Worm (Caenorhabditis elegans) whole organism, young adult: ENCODE measurements around the gene fbxa-1.

Source experiments
- B0261.1 ChIP-seq: sonication (generic microtip); optimal IDR thresholded peaks from 2 replicates; lab custom pipeline; 2016; ENCODE audit warnings: mild to moderate bottlenecking, missing genetic modification characterization, moderate library complexity, missing compliant biosample characterization
- C06A6.2 ChIP-seq: fragments of 200-800 bp; sonication (Bioruptor generic); conservative IDR thresholded peaks from 2 replicates; pipeline ENCODE4 v1.3.6; 2022; ENCODE audit warnings: missing genetic modification characterization, missing compliant biosample characterization
- F49E8.2 ChIP-seq: sonication (generic microtip); optimal IDR thresholded peaks from 3 replicates; lab custom pipeline; 2017; ENCODE audit warnings: missing genetic modification characterization, mild to moderate bottlenecking, missing compliant biosample characterization, antibody characterized with exemption, moderate library complexity; ENCODE audit not compliant: insufficient read depth
- F57C9.4 ChIP-seq: sonication (generic microtip); optimal IDR thresholded peaks from 2 replicates; lab custom pipeline; 2017; ENCODE audit warnings: mild to moderate bottlenecking, missing genetic modification characterization, missing compliant biosample characterization
- T07F8.4 ChIP-seq: sonication (generic microtip); optimal IDR thresholded peaks from 2 replicates; lab custom pipeline; 2016; ENCODE audit warnings: mild to moderate bottlenecking, missing genetic modification characterization, moderate library complexity, missing compliant biosample characterization
- Y56A3A.18 ChIP-seq: fragments of 200-800 bp; sonication (Bioruptor generic); IDR thresholded peaks from 2 replicates; pipeline ENCODE4 v1.3.6; 2022; ENCODE audit warnings: missing genetic modification reagents, missing genetic modification characterization, missing compliant biosample characterization
- ZK185.1 ChIP-seq: sonication (generic microtip); optimal IDR thresholded peaks from 2 replicates; lab custom pipeline; 2016; ENCODE audit warnings: mild to moderate bottlenecking, missing genetic modification characterization, missing compliant biosample characterization; ENCODE audit not compliant: poor library complexity, severe bottlenecking
- aptf-2 ChIP-seq: fragments of 200-800 bp; sonication (Bioruptor generic); conservative IDR thresholded peaks from 2 replicates; pipeline ENCODE4 v1.3.6; 2022; ENCODE audit warnings: missing genetic modification reagents, missing genetic modification characterization, missing compliant biosample characterization
- attf-3 ChIP-seq: fragments of 200-800 bp; sonication (Bioruptor generic); conservative IDR thresholded peaks from 2 replicates; pipeline ENCODE4 v1.3.6; 2022; ENCODE audit warnings: missing genetic modification reagents, missing genetic modification characterization, missing compliant biosample characterization
- bed-1 ChIP-seq: fragments of 200-800 bp; sonication (Bioruptor generic); IDR thresholded peaks from 2 replicates; pipeline ENCODE4 v1.3.6; 2022; ENCODE audit warnings: missing genetic modification reagents, missing genetic modification characterization, missing compliant biosample characterization
- ccch-3 ChIP-seq: fragments of 200-800 bp; sonication (Bioruptor generic); optimal IDR thresholded peaks from 2 replicates; lab custom pipeline; 2018; ENCODE audit warnings: mild to moderate bottlenecking, missing genetic modification characterization, missing compliant biosample characterization
- cebp-1 ChIP-seq, 2 experiments: fragments of 200-800 bp in 1 of 2; sonication (Bioruptor generic) in 1 of 2; sonication (generic microtip) in 1 of 2; IDR thresholded peaks in 1 of 2; optimal IDR thresholded peaks in 1 of 2; 2 replicates each; pipeline versions ENCODE4 v1.3.6 to Lab custom; 2017 to 2022; ENCODE audit warnings: missing compliant biosample characterization in 2 of 2, missing genetic modification characterization in 2 of 2, mild to moderate bottlenecking in 1 of 2, missing genetic modification reagents in 1 of 2, moderate library complexity in 1 of 2
- ceh-79 ChIP-seq: sonication (generic microtip); optimal IDR thresholded peaks from 2 replicates; lab custom pipeline; 2017; ENCODE audit warnings: mild to moderate bottlenecking, missing genetic modification characterization, missing compliant biosample characterization
- dpl-1 ChIP-seq: fragments of 150-350 bp; optimal IDR thresholded peaks from 2 replicates; lab custom pipeline; 2014; ENCODE audit warnings: missing biosample characterization, missing genetic modification reagents, missing genetic modification characterization
- egl-18 ChIP-seq: fragments of 200-800 bp; sonication (Bioruptor generic); IDR thresholded peaks from 2 replicates; pipeline ENCODE4 v1.3.6; 2022; ENCODE audit warnings: missing genetic modification reagents, missing genetic modification characterization, missing compliant biosample characterization
- fkh-3 ChIP-seq: sonication (generic microtip); optimal IDR thresholded peaks from 2 replicates; lab custom pipeline; 2016; ENCODE audit warnings: mild to moderate bottlenecking, missing genetic modification characterization, missing compliant biosample characterization
- him-1 ChIP-seq: sonication (generic microtip); optimal IDR thresholded peaks from 2 replicates; lab custom pipeline; 2016; ENCODE audit warnings: missing genotype, missing genetic modification reagents, missing genetic modification characterization, missing compliant biosample characterization
- hmg-1.2 ChIP-seq: fragments of 200-800 bp; sonication (Bioruptor generic); IDR thresholded peaks from 2 replicates; pipeline ENCODE4 v1.3.6; 2022; ENCODE audit warnings: missing genetic modification reagents, missing genetic modification characterization, missing compliant biosample characterization
- lag-1 ChIP-seq: fragments of 200-800 bp; sonication (Bioruptor generic); IDR thresholded peaks from 2 replicates; pipeline ENCODE4 v1.3.6; 2022; ENCODE audit warnings: missing genetic modification reagents, missing genetic modification characterization, missing compliant biosample characterization
- let-526 ChIP-seq: fragments of 200-800 bp; sonication (Bioruptor generic); IDR thresholded peaks from 2 replicates; pipeline ENCODE4 v1.3.6; 2022; ENCODE audit warnings: missing genetic modification reagents, missing genetic modification characterization, missing compliant biosample characterization
- lin-26 ChIP-seq: fragments of 200-800 bp; sonication (Bioruptor generic); IDR thresholded peaks from 2 replicates; pipeline ENCODE4 v1.3.6; 2022; ENCODE audit warnings: missing genetic modification reagents, missing genetic modification characterization, missing compliant biosample characterization
- lsl-1 ChIP-seq: fragments of 200-800 bp; sonication (Bioruptor generic); optimal IDR thresholded peaks from 2 replicates; lab custom pipeline; 2018; ENCODE audit warnings: mild to moderate bottlenecking, missing genetic modification characterization, moderate library complexity, missing compliant biosample characterization
- madf-10 ChIP-seq: sonication (generic microtip); optimal IDR thresholded peaks from 2 replicates; lab custom pipeline; 2016; ENCODE audit warnings: mild to moderate bottlenecking, missing genetic modification characterization, missing compliant biosample characterization
- madf-8 ChIP-seq: fragments of 200-800 bp; sonication (Bioruptor generic); conservative IDR thresholded peaks from 2 replicates; pipeline ENCODE4 v1.3.6; 2022; ENCODE audit warnings: missing genetic modification reagents, missing genetic modification characterization, missing compliant biosample characterization
- mcd-1 ChIP-seq: fragments of 200-800 bp; sonication (Bioruptor generic); IDR thresholded peaks from 2 replicates; pipeline ENCODE4 v1.3.6; 2022; ENCODE audit warnings: missing genetic modification reagents, missing genetic modification characterization, missing compliant biosample characterization
- nhr-80 ChIP-seq: sonication (generic microtip); optimal IDR thresholded peaks from 2 replicates; lab custom pipeline; 2016; ENCODE audit warnings: missing genetic modification characterization, missing compliant biosample characterization
- rpc-1 ChIP-seq, 2 experiments: fragments of 150-350 bp in 1 of 2; sonication (generic microtip) in 1 of 2; optimal IDR thresholded peaks; 2 replicates each; lab custom pipeline; 2014 to 2018; ENCODE audit warnings: missing biosample characterization in 1 of 2, missing genetic modification characterization in 1 of 2, missing genetic modification reagents in 1 of 2, missing genotype in 1 of 2
- tbp1 ChIP-seq: fragments of 200-800 bp; sonication (Bioruptor generic); optimal IDR thresholded peaks from 2 replicates; lab custom pipeline; 2018; ENCODE audit warnings: mild to moderate bottlenecking, missing genetic modification characterization, missing compliant biosample characterization
- zfh-2 ChIP-seq: fragments of 200-800 bp; sonication (Bioruptor generic); conservative IDR thresholded peaks from 2 replicates; pipeline ENCODE4 v1.3.6; 2022; ENCODE audit warnings: missing genetic modification reagents, missing genetic modification characterization, missing compliant biosample characterization
- ztf-25 ChIP-seq: fragments of 200-800 bp; sonication (Bioruptor generic); IDR thresholded peaks from 2 replicates; pipeline ENCODE4 v1.3.6; 2022; ENCODE audit warnings: missing genetic modification reagents, missing genetic modification characterization, missing compliant biosample characterization

The fbxa-1 gene

DNA sequence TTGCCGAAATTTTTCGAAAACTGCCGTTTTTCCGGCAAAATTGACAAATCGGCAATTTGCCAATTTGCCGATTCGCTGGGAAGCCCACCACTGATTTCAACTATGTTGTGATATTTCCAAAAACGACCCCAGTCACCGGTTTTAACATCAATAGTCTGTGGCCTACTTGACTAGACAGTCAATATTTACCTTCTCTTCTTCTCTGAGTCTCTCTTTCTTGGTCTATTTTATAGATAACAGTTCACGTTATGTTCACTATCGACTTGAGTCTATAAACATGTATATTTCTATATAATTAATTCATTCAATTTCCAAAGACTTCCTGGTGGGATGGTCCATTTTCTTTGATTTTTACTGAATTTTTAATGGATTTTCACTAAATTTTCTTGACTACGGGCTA is 13.2 kb downstream of the fbxa-1 start:
- peak; percentile 30 for TF ChIP-seq nhr-80
- TF ChIP-seq dpl-1 = no peak

DNA sequence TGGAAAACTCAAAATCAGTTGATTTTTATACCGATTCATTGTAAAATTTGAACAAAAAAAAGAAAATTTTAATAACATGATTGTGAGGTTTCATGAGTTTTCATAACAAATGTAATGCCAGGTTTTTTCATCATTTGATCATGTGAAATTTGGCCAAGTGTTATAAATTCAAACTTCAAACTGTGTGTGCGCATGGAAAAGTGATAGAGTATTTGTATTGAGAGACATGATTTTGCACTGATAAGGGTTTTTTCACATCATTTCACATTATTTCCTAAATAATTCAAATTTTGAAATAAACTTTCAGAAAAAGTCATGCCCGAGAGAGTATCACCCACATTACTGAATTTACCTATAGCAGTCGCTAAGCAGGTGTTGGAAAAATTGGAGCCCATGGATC is 16.8 kb downstream of the fbxa-1 start, which contains the start of gene fbxa-219:
Gene fbxa-219, plus strand, starts transcription at position 277 of the 400 bp plus-strand sequence.
- TF ChIP-seq aptf-2 (no peak), madf-8 (GFP tag; lab: Robert Waterston, UW) (no peak), Y56A3A.18 (GFP tag; lab: Robert Waterston, UW) (no peak), cebp-1 (GFP tag; IDR thresholded peaks at IDR 0.05; lab: Robert Waterston, UW) (no peak), cebp-1 (tag; optimal IDR thresholded peaks at IDR 0.05; lab: Kevin White, UChicago) (peak; percentile 22), F49E8.2 (tag; lab: Kevin White, UChicago) (no peak), nhr-80 (peak; percentile 35), rpc-1 (optimal IDR thresholded peaks at IDR 0.05; lab: Kevin White, UChicago) (no peak), rpc-1 (tag; optimal IDR thresholded peaks at IDR 0.05; lab: Kevin White, UChicago) (no peak)

DNA sequence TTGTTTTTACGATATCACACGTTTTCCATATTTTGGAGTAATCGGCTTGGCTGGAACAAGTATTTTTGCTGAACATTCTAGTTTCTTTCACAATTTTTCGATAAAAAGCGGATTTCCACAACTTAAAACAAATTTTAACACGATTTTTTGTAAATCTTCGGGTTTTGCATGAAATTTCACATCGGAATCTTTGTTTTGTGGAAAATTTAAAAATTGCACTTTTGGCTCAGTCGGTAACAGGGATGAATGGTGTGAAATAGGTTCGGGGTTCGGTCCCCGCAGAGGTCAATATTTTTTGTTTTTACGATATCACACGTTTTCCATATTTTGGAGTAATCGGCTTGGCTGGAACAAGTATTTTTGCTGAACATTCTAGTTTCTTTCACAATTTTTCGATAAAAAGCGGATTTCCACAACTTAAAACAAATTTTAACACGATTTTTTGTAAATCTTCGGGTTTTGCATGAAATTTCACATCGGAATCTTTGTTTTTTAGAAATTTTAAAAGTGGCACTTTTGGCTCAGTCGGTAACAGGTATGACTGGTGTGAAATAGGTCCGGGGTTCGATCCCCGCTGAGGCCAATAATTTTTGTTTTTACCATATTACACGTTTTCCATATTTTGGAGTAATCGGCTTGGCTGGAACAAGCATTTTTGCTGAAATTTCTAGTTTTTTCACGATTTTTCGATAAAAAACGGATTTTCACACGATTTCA is 17.5 kb downstream of the fbxa-1 start:
- peak; percentile 65; the same call in 1 of the 2 replicates for TF ChIP-seq lin-26
- TF ChIP-seq rpc-1 (optimal IDR thresholded peaks at IDR 0.05; lab: Kevin White, UChicago) = peak; percentile 26
- peak; percentile 67 for TF ChIP-seq rpc-1 (tag; optimal IDR thresholded peaks at IDR 0.05; lab: Kevin White, UChicago)
- TF ChIP-seq mcd-1 (GFP tag; lab: Robert Waterston, UW) = 0 out of 2 replicates have a peak, but pooled peaks have one; percentile 13
- TF ChIP-seq hmg-1.2 (GFP tag; lab: Robert Waterston, UW) = peak; percentile 29; the same call in 1 of the 2 replicates
- TF ChIP-seq tbp1 (GFP tag; lab: Kevin White, UChicago) = peak; percentile 82
- TF ChIP-seq lsl-1 (GFP tag; lab: Kevin White, UChicago) = peak; percentile 7
- peak; percentile 62 for TF ChIP-seq B0261.1

DNA sequence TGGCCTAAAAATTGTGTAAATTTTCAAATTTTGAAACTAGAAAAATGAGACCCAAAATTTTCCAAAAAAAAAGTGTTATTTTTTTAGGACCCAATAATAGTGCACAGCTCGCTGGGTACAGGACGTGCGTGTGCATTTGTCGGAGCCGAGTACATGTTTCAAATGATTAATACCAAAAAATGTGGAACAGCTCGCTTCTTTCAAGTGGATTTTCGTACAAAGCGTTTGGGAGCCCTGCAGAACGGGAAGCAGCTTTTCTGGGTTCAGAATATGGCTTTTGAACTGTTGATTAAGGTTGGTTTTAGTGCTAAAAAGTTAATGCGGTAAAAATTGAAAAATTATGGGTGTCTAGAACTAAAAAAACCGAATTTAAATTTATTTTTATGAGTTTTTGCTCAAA is 19.7 kb downstream of the fbxa-1 start:
- TF ChIP-seq F57C9.4 (tag; lab: Kevin White, UChicago) (no peak), bed-1 (GFP tag; lab: Robert Waterston, UW) (no peak), lag-1 (GFP tag; lab: Robert Waterston, UW) (no peak), him-1 (tag; lab: Kevin White, UChicago) (no peak), madf-10 (tag; lab: Kevin White, UChicago) (no peak), B0261.1 (no peak), ZK185.1 (tag; lab: Kevin White, UChicago) (no peak), let-526 (GFP tag; lab: Robert Waterston, UW) (no peak), C06A6.2 (GFP tag; lab: Robert Waterston, UW) (no peak), T07F8.4 (tag; lab: Kevin White, UChicago) (no peak), ztf-25 (GFP tag; lab: Robert Waterston, UW) (no peak), ccch-3 (no peak)
- TF ChIP-seq, all 124 proteins: peak for 0

DNA sequence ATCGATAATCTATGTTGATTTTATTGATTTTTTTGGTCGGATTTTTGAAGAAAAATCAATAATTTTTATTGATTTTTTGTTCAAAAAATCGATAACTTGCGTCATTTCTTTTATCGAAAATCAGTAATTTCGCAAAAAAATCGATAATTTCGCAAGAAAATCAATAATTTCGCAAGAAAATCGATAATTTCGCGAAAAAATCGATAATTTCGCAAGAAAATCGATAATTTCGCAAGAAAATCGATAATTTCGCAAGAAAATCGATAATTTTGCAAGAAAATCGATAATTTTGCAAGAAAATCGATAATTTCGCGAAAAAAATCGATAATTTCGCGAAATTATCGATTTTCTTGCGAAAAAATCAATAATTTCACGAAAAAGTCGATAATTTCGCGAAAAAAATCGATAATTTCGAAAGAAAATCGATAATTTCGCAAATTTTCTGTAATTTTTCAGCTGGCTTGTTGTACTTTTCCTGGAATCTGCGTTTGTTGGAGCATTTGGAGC is 24.5 kb downstream of the fbxa-1 start:
- no peak for TF ChIP-seq ceh-79 (tag; lab: Kevin White, UChicago)
- TF ChIP-seq fkh-3 (tag; lab: Kevin White, UChicago) = no peak
- TF ChIP-seq zfh-2 (GFP tag; lab: Robert Waterston, UW) = no peak
- TF ChIP-seq attf-3 (GFP tag; lab: Robert Waterston, UW) = no peak
- no peak for TF ChIP-seq egl-18 (GFP tag; lab: Robert Waterston, UW)
